Worm (Caenorhabditis elegans): ENCODE results near the gene chil-2.

- TF ChIP-seq him-1 (tag; optimal IDR thresholded peaks at IDR 0.05) (no peak), dao-5 (tag; optimal IDR thresholded peaks at IDR 0.05) (no peak), W03F9.2 (tag; optimal IDR thresholded peaks at IDR 0.05) (no peak)
Measured at ce11 chrII:9879815-9880214, 5.4 kb upstream of the chil-2 start.

Data from whole organism, L4/young adult.